Worm (Caenorhabditis elegans) whole organism, young adult: Measurements from ENCODE around the gene efn-2.

Experiments
- attf-6 ChIP-seq: fragments of 200-800 bp; sonication (Bioruptor generic); IDR thresholded peaks from 2 replicates; pipeline ENCODE4 v1.3.6; 2022; ENCODE audit warnings: missing genetic modification reagents, missing genetic modification characterization, missing compliant biosample characterization
- chd-7 ChIP-seq: sonication (generic microtip); optimal IDR thresholded peaks from 2 replicates; lab custom pipeline; 2016; ENCODE audit warnings: mild to moderate bottlenecking, missing genetic modification characterization, moderate library complexity, missing compliant biosample characterization
- somi-1 ChIP-seq: fragments of 200-800 bp; sonication (Bioruptor generic); optimal IDR thresholded peaks from 2 replicates; lab custom pipeline; 2018; ENCODE audit warnings: mild to moderate bottlenecking, missing genetic modification characterization, missing compliant biosample characterization
- unc-62 ChIP-seq: fragments of 150-350 bp; optimal IDR thresholded peaks from 2 replicates; lab custom pipeline; 2014; ENCODE audit warnings: missing biosample characterization, missing genetic modification reagents, missing genetic modification characterization

DNA sequence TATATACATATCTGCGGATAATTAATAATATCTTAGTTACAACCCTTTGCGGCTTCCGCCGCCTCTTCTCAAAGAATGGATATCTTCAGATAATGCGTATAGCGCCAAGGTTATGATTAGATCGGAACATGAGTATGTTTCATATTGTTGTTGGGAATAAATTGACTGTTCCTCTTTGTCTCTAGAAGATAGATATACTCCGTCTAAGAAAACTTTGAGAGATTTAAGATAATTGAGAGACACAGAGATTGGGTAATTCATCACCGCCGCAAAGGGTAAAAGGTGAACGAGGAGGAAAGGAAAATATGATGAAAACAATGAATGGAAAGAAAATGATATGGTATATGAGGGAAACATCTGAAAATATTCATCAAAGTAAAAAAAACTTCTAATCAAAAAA is 474 bp downstream of the efn-2 start:
- TF ChIP-seq somi-1 (GFP tag; lab: Kevin White, UChicago) (no peak), chd-7 (no peak), unc-62 (GFP tag; lab: Kevin White, UChicago) (no peak), attf-6 (GFP tag; lab: Robert Waterston, UW) (no peak)
